Fruit fly (Drosophila melanogaster) S2 (cell line): ENCODE results near the gene CG42266.

Experiments
- CG8478 ChIP-seq: fragments of >200 bp; optimal IDR thresholded peaks from 2 replicates; lab custom pipeline; 2018
- CTCF ChIP-seq, 2 experiments: fragments of >200 bp; optimal IDR thresholded peaks; 2 replicates each; lab custom pipeline; 2018

DNA sequence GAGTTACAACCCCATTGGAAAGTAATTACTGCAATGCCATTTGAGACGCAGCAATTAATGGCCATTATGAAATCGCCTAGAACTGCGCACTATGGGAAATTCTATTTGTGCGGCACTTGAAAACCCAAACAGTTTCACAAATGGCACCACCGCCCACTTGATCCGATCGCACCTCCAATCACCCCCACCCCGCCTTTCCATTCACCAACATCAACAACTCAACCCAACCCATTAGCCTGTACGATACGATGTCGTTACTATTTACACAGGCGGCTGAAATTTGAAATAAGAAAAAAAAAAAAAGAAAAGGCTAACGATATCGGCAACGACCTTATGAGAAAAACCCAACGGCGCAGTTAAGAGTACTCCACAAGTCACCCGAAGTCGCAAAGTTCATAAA is 23.0 kb downstream of the CG42266 start:
- TF ChIP-seq CTCF (optimal IDR thresholded peaks at IDR 0.05; lab: Kevin White, UChicago) (no peak), CG8478 (lab: Kevin White, UChicago) (no peak)
